Worm (Caenorhabditis elegans) whole organism, L4/young adult: ENCODE data around the gene pck-3.

Source experiments
- W03F9.2 ChIP-seq: fragments of 150-350 bp; optimal IDR thresholded peaks from 2 replicates; lab custom pipeline; 2014; ENCODE audit warnings: missing biosample characterization, missing genetic modification characterization
- dao-5 ChIP-seq: sonication (generic microtip); optimal IDR thresholded peaks from 2 replicates; lab custom pipeline; 2016; ENCODE audit warnings: missing genotype, missing genetic modification characterization, moderate library complexity, missing compliant biosample characterization
- him-1 ChIP-seq: sonication (generic microtip); optimal IDR thresholded peaks from 2 replicates; lab custom pipeline; 2016; ENCODE audit warnings: missing genotype, missing genetic modification reagents, missing genetic modification characterization, missing compliant biosample characterization

DNA sequence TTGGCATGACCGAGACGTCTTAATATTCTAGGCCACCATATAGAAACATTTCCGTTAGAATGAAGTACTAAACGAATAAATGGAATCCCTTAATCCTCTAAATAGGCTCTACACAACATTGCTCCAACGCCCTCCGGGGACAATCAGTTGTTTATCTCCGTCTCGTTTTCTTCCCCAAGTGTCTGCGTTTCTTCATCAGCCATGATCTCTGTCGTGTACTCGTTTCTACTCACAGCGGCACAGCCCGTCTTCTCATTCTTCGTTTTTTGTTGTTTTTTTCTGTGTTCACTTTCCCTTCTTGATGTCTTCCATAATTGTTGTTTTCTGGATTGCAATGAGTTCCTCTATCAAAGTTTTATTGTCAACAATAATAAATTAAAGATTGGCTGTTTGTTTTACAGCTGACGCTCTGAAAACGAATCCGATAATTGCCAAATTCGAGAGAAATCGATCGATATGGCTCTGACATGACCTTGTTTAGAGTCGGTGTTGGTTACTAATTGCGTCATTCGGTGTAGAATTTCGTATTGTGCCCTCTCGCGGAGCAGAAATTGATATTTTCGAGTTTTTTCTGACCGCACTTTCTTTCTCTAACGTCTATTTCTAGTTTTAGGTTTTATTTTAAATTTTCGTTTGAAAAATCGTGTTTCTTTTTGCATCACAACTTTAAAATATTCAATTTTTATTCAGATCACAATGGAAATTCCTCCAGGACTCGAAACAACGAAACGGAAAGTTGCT lies 45.0 kb downstream of the pck-3 start, which contains the start of gene pfkb-1.2:
- TF ChIP-seq W03F9.2 (tag; lab: Kevin White, UChicago) (no peak), dao-5 (tag; lab: Kevin White, UChicago) (no peak), him-1 (tag; lab: Kevin White, UChicago) (no peak)
